Fruit fly (Drosophila melanogaster) whole organism, embryonic: Measurements from ENCODE around the gene CG6040.

Experiments used
- Blimp-1 ChIP-seq: fragments of 200-800 bp; sonication (Bioruptor generic); optimal IDR thresholded peaks from 3 replicates; lab custom pipeline; 2018; ENCODE audit warnings: missing biosample characterization, missing genetic modification characterization, mild to moderate bottlenecking, moderate library complexity, missing genetic modification reagents
- CG10654 ChIP-seq: fragments of 200-800 bp; sonication (Bioruptor generic); optimal IDR thresholded peaks from 2 replicates; lab custom pipeline; 2016; ENCODE audit warnings: missing biosample characterization, missing genetic modification characterization
- CG12219 ChIP-seq: fragments of 200-800 bp; sonication (Bioruptor generic); optimal IDR thresholded peaks from 3 replicates; lab custom pipeline; 2018; ENCODE audit warnings: missing biosample characterization, mild to moderate bottlenecking, missing genetic modification characterization
- CG12942 ChIP-seq: fragments of 200-800 bp; sonication (Bioruptor generic); optimal IDR thresholded peaks from 3 replicates; lab custom pipeline; 2016; ENCODE audit warnings: missing biosample characterization, missing genetic modification characterization
- CG1602 ChIP-seq: fragments of 200-800 bp; sonication (Bioruptor generic); optimal IDR thresholded peaks from 3 replicates; lab custom pipeline; 2016; ENCODE audit warnings: missing biosample characterization, missing genetic modification characterization
- CG17802 ChIP-seq: fragments of 200-800 bp; sonication (Bioruptor generic); optimal IDR thresholded peaks from 2 replicates; lab custom pipeline; 2018; ENCODE audit warnings: missing biosample characterization, mild to moderate bottlenecking, missing genetic modification characterization, moderate library complexity
- CG2120 ChIP-seq: fragments of 200-800 bp; sonication (Bioruptor generic); optimal IDR thresholded peaks from 3 replicates; lab custom pipeline; 2016; ENCODE audit warnings: missing biosample characterization, missing genetic modification characterization
- CG2129 ChIP-seq: fragments of 200-800 bp; sonication (Bioruptor generic); IDR thresholded peaks from 2 replicates; pipeline ENCODE4 v1.3.6; 2022; ENCODE audit warnings: missing biosample characterization, missing genetic modification characterization; ENCODE audit not compliant: partially characterized antibody
- CG30431 ChIP-seq: fragments of 200-800 bp; sonication (Bioruptor generic); optimal IDR thresholded peaks from 2 replicates; lab custom pipeline; 2017; ENCODE audit warnings: missing biosample characterization, missing genetic modification characterization
- CG3163 ChIP-seq: fragments of 200-800 bp; sonication (Bioruptor generic); optimal IDR thresholded peaks from 3 replicates; lab custom pipeline; 2016; ENCODE audit warnings: missing biosample characterization, missing genetic modification characterization
- CG32532 ChIP-seq: fragments of 200-800 bp; sonication (Bioruptor generic); IDR thresholded peaks from 2 replicates; pipeline ENCODE4 v1.3.6; 2022; ENCODE audit warnings: missing biosample characterization, missing genetic modification characterization
- CG5180 ChIP-seq: fragments of 200-800 bp; sonication (Bioruptor generic); optimal IDR thresholded peaks from 3 replicates; lab custom pipeline; 2017; ENCODE audit warnings: missing biosample characterization, missing genetic modification characterization, mild to moderate bottlenecking, moderate library complexity, missing genetic modification reagents
- CG5245 ChIP-seq: fragments of 200-800 bp; sonication (Bioruptor generic); optimal IDR thresholded peaks from 3 replicates; lab custom pipeline; 2016; ENCODE audit warnings: missing biosample characterization, missing genetic modification characterization
- CG6683 ChIP-seq: fragments of 200-800 bp; sonication (Bioruptor generic); optimal IDR thresholded peaks from 2 replicates; lab custom pipeline; 2017; ENCODE audit warnings: missing biosample characterization, mild to moderate bottlenecking, missing genetic modification characterization, missing genetic modification reagents
- CG6765 ChIP-seq: fragments of 200-800 bp; sonication (Bioruptor generic); optimal IDR thresholded peaks from 3 replicates; lab custom pipeline; 2017; ENCODE audit warnings: missing biosample characterization, mild to moderate bottlenecking, missing genetic modification characterization
- CG7556 ChIP-seq: fragments of 200-800 bp; sonication (Bioruptor generic); optimal IDR thresholded peaks from 2 replicates; lab custom pipeline; 2017; ENCODE audit warnings: missing biosample characterization, mild to moderate bottlenecking, missing genetic modification characterization
- CG8765 ChIP-seq: fragments of 200-800 bp; sonication (Bioruptor generic); IDR thresholded peaks from 2 replicates; pipeline ENCODE4 v1.3.6; 2022; ENCODE audit warnings: missing biosample characterization, missing genetic modification characterization
- CG9876 ChIP-seq: fragments of 200-800 bp; sonication (Bioruptor generic); optimal IDR thresholded peaks from 2 replicates; lab custom pipeline; 2016; ENCODE audit warnings: missing biosample characterization, missing genetic modification characterization
- Dll ChIP-seq: fragments of 200-800 bp; sonication (Bioruptor generic); IDR thresholded peaks from 4 replicates; pipeline ENCODE4 v1.3.6; 2022; ENCODE audit warnings: missing biosample characterization, missing genetic modification characterization; ENCODE audit not compliant: partially characterized antibody
- Doc2 ChIP-seq: fragments of 200-800 bp; sonication (Bioruptor generic); IDR thresholded peaks from 2 replicates; pipeline ENCODE4 v1.3.6; 2022; ENCODE audit warnings: missing biosample characterization, missing genetic modification characterization
- Dref ChIP-seq: fragments of 200-800 bp; sonication (Bioruptor generic); IDR thresholded peaks from 2 replicates; pipeline ENCODE4 v1.3.6; 2022; ENCODE audit warnings: missing biosample characterization, missing genetic modification characterization
- Ets65A ChIP-seq: fragments of 200-800 bp; sonication (Bioruptor generic); peaks from one replicate; lab custom pipeline; 2016; ENCODE audit warnings: missing biosample characterization, missing genetic modification characterization
- HmgZ ChIP-seq: fragments of 200-800 bp; sonication (Bioruptor generic); optimal IDR thresholded peaks from 2 replicates; lab custom pipeline; 2018; ENCODE audit warnings: missing biosample characterization, mild to moderate bottlenecking, missing genetic modification characterization
- Hmr ChIP-seq: fragments of 200-800 bp; sonication (Bioruptor generic); optimal IDR thresholded peaks from 3 replicates; lab custom pipeline; 2017; ENCODE audit warnings: mild to moderate bottlenecking, missing biosample characterization, missing genetic modification reagents, missing genetic modification characterization
- Lpt ChIP-seq: fragments of >200 bp; optimal IDR thresholded peaks from 2 replicates; lab custom pipeline; 2018; ENCODE audit warnings: missing biosample characterization, missing genetic modification characterization
- Myb ChIP-seq: fragments of 200-800 bp; sonication (Bioruptor generic); optimal IDR thresholded peaks from 2 replicates; lab custom pipeline; 2016; ENCODE audit warnings: missing biosample characterization, missing genetic modification characterization
- Nf-YB ChIP-seq: fragments of 200-800 bp; sonication (Bioruptor generic); optimal IDR thresholded peaks from 3 replicates; lab custom pipeline; 2019; ENCODE audit warnings: missing biosample characterization, mild to moderate bottlenecking, missing genetic modification characterization, moderate library complexity
- Oli ChIP-seq: fragments of 200-800 bp; sonication (Bioruptor generic); optimal IDR thresholded peaks from 2 replicates; lab custom pipeline; 2018; ENCODE audit warnings: missing biosample characterization, mild to moderate bottlenecking, missing genetic modification characterization, moderate library complexity
- Optix ChIP-seq: fragments of 200-800 bp; sonication (Bioruptor generic); IDR thresholded peaks from 3 replicates; pipeline ENCODE4 v1.3.6; 2022; ENCODE audit warnings: missing biosample characterization, missing genetic modification characterization
- Sin3A ChIP-seq: fragments of >200 bp; optimal IDR thresholded peaks from 2 replicates; lab custom pipeline; 2018
- ac ChIP-seq: fragments of 200-800 bp; sonication (Bioruptor generic); optimal IDR thresholded peaks from 3 replicates; lab custom pipeline; 2017; ENCODE audit warnings: missing biosample characterization, mild to moderate bottlenecking, missing genetic modification characterization
- ase ChIP-seq: fragments of 200-800 bp; sonication (Bioruptor generic); IDR thresholded peaks from 3 replicates; pipeline ENCODE4 v1.3.6; 2022; ENCODE audit warnings: missing biosample characterization, missing genetic modification characterization
- cad ChIP-seq: fragments of >200 bp; optimal IDR thresholded peaks from 2 replicates; lab custom pipeline; 2017; ENCODE audit warnings: missing biosample characterization, missing genetic modification characterization
- crp ChIP-seq, 2 experiments: fragments of 200-800 bp; sonication (Bioruptor generic); optimal IDR thresholded peaks; 2 replicates in 1 of 2; 3 replicates in 1 of 2; lab custom pipeline; 2017; ENCODE audit warnings: missing biosample characterization in 2 of 2, missing genetic modification characterization in 2 of 2, mild to moderate bottlenecking in 1 of 2, moderate library complexity in 1 of 2
- dimm ChIP-seq: fragments of 200-800 bp; sonication (Bioruptor generic); IDR thresholded peaks from 2 replicates; pipeline ENCODE4 v1.3.6; 2022; ENCODE audit warnings: missing biosample characterization, missing genetic modification characterization
- ems ChIP-seq: fragments of 200-800 bp; sonication (Bioruptor generic); optimal IDR thresholded peaks from 3 replicates; lab custom pipeline; 2016; ENCODE audit warnings: missing biosample characterization, missing genetic modification characterization
- eyg ChIP-seq: fragments of 200-800 bp; sonication (Bioruptor generic); optimal IDR thresholded peaks from 3 replicates; lab custom pipeline; 2016; ENCODE audit warnings: missing biosample characterization, missing genetic modification characterization
- gro ChIP-seq: fragments of 200-800 bp; sonication (Bioruptor generic); optimal IDR thresholded peaks from 2 replicates; lab custom pipeline; 2016; ENCODE audit warnings: missing biosample characterization, missing genetic modification characterization
- gt ChIP-seq: fragments of 200-800 bp; sonication (Bioruptor generic); IDR thresholded peaks from 2 replicates; pipeline ENCODE4 v1.3.6; 2022; ENCODE audit warnings: missing biosample characterization, missing genetic modification characterization
- hkb ChIP-seq, 2 experiments: fragments of 200-800 bp in 1 of 2; fragments of >200 bp in 1 of 2; sonication (Bioruptor generic) in 1 of 2; IDR thresholded peaks in 1 of 2; optimal IDR thresholded peaks in 1 of 2; 2 replicates each; pipeline versions ENCODE4 v1.3.6 to Lab custom; 2017 to 2022; ENCODE audit warnings: missing biosample characterization in 1 of 2, missing genetic modification characterization in 1 of 2
- ken ChIP-seq: fragments of 200-800 bp; sonication (Bioruptor generic); IDR thresholded peaks from 3 replicates; pipeline ENCODE4 v1.3.6; 2022; ENCODE audit warnings: missing biosample characterization, missing genetic modification characterization
- rib ChIP-seq: fragments of 200-800 bp; sonication (Bioruptor generic); IDR thresholded peaks from 2 replicates; pipeline ENCODE4 v1.3.6; 2022; ENCODE audit warnings: missing biosample characterization, missing genetic modification characterization
- run ChIP-seq: fragments of 200-800 bp; sonication (Bioruptor generic); optimal IDR thresholded peaks from 3 replicates; lab custom pipeline; 2018; ENCODE audit warnings: missing biosample characterization, mild to moderate bottlenecking, missing genetic modification characterization
- sens ChIP-seq: fragments of 200-800 bp; sonication (Bioruptor generic); peaks from one replicate; lab custom pipeline; 2016; ENCODE audit warnings: missing biosample characterization, missing genetic modification characterization
- sim ChIP-seq: fragments of 200-800 bp; sonication (Bioruptor generic); IDR thresholded peaks from 2 replicates; pipeline ENCODE4 v1.3.6; 2022; ENCODE audit warnings: missing biosample characterization, missing genetic modification characterization
- slou ChIP-seq: fragments of 200-800 bp; sonication (Bioruptor generic); optimal IDR thresholded peaks from 3 replicates; lab custom pipeline; 2016; ENCODE audit warnings: missing biosample characterization, missing genetic modification characterization
- trem ChIP-seq: fragments of 200-800 bp; optimal IDR thresholded peaks from 3 replicates; lab custom pipeline; 2019; ENCODE audit warnings: missing biosample characterization, mild to moderate bottlenecking, missing genetic modification characterization, moderate library complexity
- ttk ChIP-seq: fragments of 200-800 bp; sonication (Bioruptor generic); IDR thresholded peaks from 2 replicates; pipeline ENCODE4 v2.1.2; 2022; ENCODE audit warnings: missing biosample characterization, missing genetic modification characterization
- zen ChIP-seq: fragments of 200-800 bp; sonication (Bioruptor generic); optimal IDR thresholded peaks from 3 replicates; lab custom pipeline; 2018; ENCODE audit warnings: missing biosample characterization, mild to moderate bottlenecking, missing genetic modification characterization, moderate library complexity
- zfh2 ChIP-seq: fragments of 200-800 bp; sonication (Bioruptor generic); optimal IDR thresholded peaks from 2 replicates; lab custom pipeline; 2016; ENCODE audit warnings: missing biosample characterization, missing genetic modification characterization

The CG6040 gene

dm6 chr3R:19156670-19157402 lies 60.1 kb downstream of the CG6040 start, which contains the start of gene nanos (continued):
- TF ChIP-seq CG7556 (GFP tag; lab: Kevin White, UChicago) (peak; percentile 14), CG8765 (peak; percentile 51; the same call in 1 of the 2 replicates), ken (peak; percentile 73; the same call in 2 of the 3 replicates), ac (GFP tag; lab: Kevin White, UChicago) (no peak), CG17802 (peak; percentile 49), CG1602 (GFP tag; lab: Kevin White, UChicago) (peak; percentile 54), Ets65A (peak; percentile 96), CG2129 (GFP tag; lab: Robert Waterston, UW) (peak; percentile 92), CG12219 (GFP tag; lab: Kevin White, UChicago) (no peak), Nf-YB (GFP tag; lab: Kevin White, UChicago) (no peak), gro (GFP tag; lab: Kevin White, UChicago) (peak; percentile 87), trem (tag; lab: Kevin White, UChicago) (peak; percentile 52), CG5180 (GFP tag; lab: Kevin White, UChicago) (no peak), CG6683 (GFP tag; lab: Kevin White, UChicago) (peak; percentile 53), dimm (no peak), Oli (peak; percentile 13), Dll (GFP tag; lab: Robert Waterston, UW) (peak; percentile 98), CG9876 (peak; percentile 58), ase (no peak), HmgZ (tag; lab: Kevin White, UChicago) (peak; percentile 93), run (tag; lab: Kevin White, UChicago) (no peak), ems (peak; percentile 31), CG5245 (GFP tag; lab: Kevin White, UChicago) (no peak), Optix (GFP tag; lab: Robert Waterston, UW) (peak; percentile 61; the same call in 2 of the 3 replicates), CG3163 (GFP tag; lab: Kevin White, UChicago) (peak; percentile 61), Doc2 (GFP tag; lab: Robert Waterston, UW) (no peak), eyg (GFP tag; lab: Kevin White, UChicago) (peak; percentile 64), Dref (GFP tag; lab: Robert Waterston, UW) (peak; percentile 77), ttk (GFP tag; lab: Robert Waterston, UW) (no peak), crp (GFP tag; optimal IDR thresholded peaks at IDR 0.05; lab: Kevin White, UChicago) (peak; percentile 79 to 99), sim (GFP tag; lab: Robert Waterston, UW) (no peak), slou (GFP tag; lab: Kevin White, UChicago) (no peak), zen (tag; lab: Kevin White, UChicago) (peak; percentile 27), cad (no peak), Blimp-1 (GFP tag; lab: Kevin White, UChicago) (peak; percentile 6), CG10654 (GFP tag; lab: Kevin White, UChicago) (peak; percentile 18), CG6765 (GFP tag; lab: Kevin White, UChicago) (no peak), Myb (GFP tag; lab: Kevin White, UChicago) (peak; percentile 86), CG2120 (GFP tag; lab: Kevin White, UChicago) (peak; percentile 83), CG12942 (GFP tag; lab: Kevin White, UChicago) (peak; percentile 58), Hmr (GFP tag; lab: Kevin White, UChicago) (peak; percentile 76), Sin3A (lab: Kevin White, UChicago) (peak; percentile 76), CG32532 (GFP tag; lab: Robert Waterston, UW) (peak; percentile 78), gt (GFP tag; lab: Robert Waterston, UW) (no peak), CG30431 (GFP tag; lab: Kevin White, UChicago) (peak; percentile 8), hkb (optimal IDR thresholded peaks at IDR 0.05; lab: Kevin White, UChicago) (no peak), hkb (GFP tag; IDR thresholded peaks at IDR 0.05; lab: Robert Waterston, UW) (peak; percentile 51), Lpt (GFP tag; lab: Kevin White, UChicago) (no peak), zfh2 (peak; percentile 83), sens (GFP tag; lab: Kevin White, UChicago) (peak; percentile 71), rib (GFP tag; lab: Robert Waterston, UW) (0 out of 2 replicates have a peak, but pooled peaks have one; percentile 53)
